Fruit fly (Drosophila melanogaster) whole organism, wandering third instar larva: ENCODE data around the gene cv-c.

Source experiments
- Abd-B ChIP-seq: fragments of >200 bp; optimal IDR thresholded peaks from 2 replicates; lab custom pipeline; 2017; ENCODE audit warnings: missing biosample characterization, missing genetic modification characterization
- CG32264 ChIP-seq: fragments of 200-800 bp; sonication (Bioruptor generic); optimal IDR thresholded peaks from 2 replicates; lab custom pipeline; 2016; ENCODE audit warnings: missing biosample characterization, missing genetic modification characterization
- CG9705 ChIP-seq: fragments of 200-800 bp; sonication (Bioruptor generic); optimal IDR thresholded peaks from 2 replicates; lab custom pipeline; 2018; ENCODE audit warnings: missing biosample characterization, mild to moderate bottlenecking, missing genetic modification characterization
- CrebA ChIP-seq: fragments of 200-800 bp; sonication (Bioruptor generic); optimal IDR thresholded peaks from 2 replicates; lab custom pipeline; 2016; ENCODE audit warnings: missing biosample characterization, mild to moderate bottlenecking, missing genetic modification characterization, borderline replicate concordance
- Dfd ChIP-seq: fragments of >200 bp; optimal IDR thresholded peaks from 2 replicates; lab custom pipeline; 2017; ENCODE audit warnings: missing biosample characterization, missing genetic modification characterization
- Dif ChIP-seq: fragments of 200-275, 200-300 bp; sonication (Bioruptor generic); optimal IDR thresholded peaks from 2 replicates; lab custom pipeline; 2018; ENCODE audit warnings: missing biosample characterization, missing genetic modification characterization; ENCODE audit not compliant: partially characterized antibody
- GATAd ChIP-seq: sonication (Bioruptor generic); optimal IDR thresholded peaks from 2 replicates; lab custom pipeline; 2016; ENCODE audit warnings: missing biosample characterization, missing genetic modification characterization
- HLH106 ChIP-seq: fragments of 200-800 bp; optimal IDR thresholded peaks from 3 replicates; lab custom pipeline; 2019; ENCODE audit warnings: missing biosample characterization, mild to moderate bottlenecking, missing genetic modification characterization, moderate library complexity
- Hnf4 ChIP-seq: fragments of 200-800 bp; sonication (Bioruptor generic); optimal IDR thresholded peaks from 2 replicates; lab custom pipeline; 2016; ENCODE audit warnings: missing biosample characterization, mild to moderate bottlenecking, missing genetic modification characterization
- Hr78 ChIP-seq: fragments of >200 bp; optimal IDR thresholded peaks from 2 replicates; lab custom pipeline; 2017; ENCODE audit warnings: missing biosample characterization, missing genetic modification characterization
- Hr83 ChIP-seq: fragments of 200-300 bp; sonication (Bioruptor generic); optimal IDR thresholded peaks from 2 replicates; lab custom pipeline; 2016; ENCODE audit warnings: missing biosample characterization, mild to moderate bottlenecking, missing genetic modification characterization, moderate library complexity; ENCODE audit not compliant: poor library complexity, severe bottlenecking
- Jra ChIP-seq: sonication (Bioruptor generic); optimal IDR thresholded peaks from 2 replicates; lab custom pipeline; 2016; ENCODE audit warnings: missing biosample characterization, missing genetic modification characterization
- Mio ChIP-seq: sonication (Bioruptor generic); optimal IDR thresholded peaks from 2 replicates; lab custom pipeline; 2016; ENCODE audit warnings: missing biosample characterization, missing genetic modification characterization
- Myc ChIP-seq: fragments of >200 bp; optimal IDR thresholded peaks from 2 replicates; lab custom pipeline; 2017
- N ChIP-seq: fragments of >200 bp; optimal IDR thresholded peaks from 2 replicates; lab custom pipeline; 2018; ENCODE audit warnings: missing biosample characterization, missing external identifiers, missing genetic modification characterization
- OdsH ChIP-seq: fragments of 200-800 bp; sonication (Bioruptor generic); optimal IDR thresholded peaks from 2 replicates; lab custom pipeline; 2016; ENCODE audit warnings: missing biosample characterization, mild to moderate bottlenecking, missing genetic modification characterization
- Rel ChIP-seq, 2 experiments: fragments of 200-800 bp; sonication (Bioruptor generic) in 1 of 2; optimal IDR thresholded peaks; 2 replicates in 1 of 2; 3 replicates in 1 of 2; lab custom pipeline; 2016 to 2019; ENCODE audit warnings: mild to moderate bottlenecking in 2 of 2, missing biosample characterization in 2 of 2, missing genetic modification characterization in 2 of 2, moderate library complexity in 1 of 2
- Sp1 ChIP-seq: fragments of 200-800 bp; sonication (Bioruptor generic); optimal IDR thresholded peaks from 3 replicates; lab custom pipeline; 2019; ENCODE audit warnings: missing biosample characterization, mild to moderate bottlenecking, missing genetic modification characterization, moderate library complexity
- Vsx2 ChIP-seq: fragments of 200-300, 225-300 bp; sonication (Bioruptor generic); optimal IDR thresholded peaks from 2 replicates; lab custom pipeline; 2018; ENCODE audit warnings: missing biosample characterization, missing genetic modification characterization; ENCODE audit not compliant: partially characterized antibody
- br ChIP-seq: fragments of 200-800 bp; sonication (Bioruptor generic); optimal IDR thresholded peaks from 2 replicates; lab custom pipeline; 2016; ENCODE audit warnings: missing biosample characterization, missing genetic modification characterization
- brk ChIP-seq: fragments of 200-800 bp; sonication (Bioruptor generic); optimal IDR thresholded peaks from 2 replicates; lab custom pipeline; 2016; ENCODE audit warnings: missing biosample characterization, mild to moderate bottlenecking, missing genetic modification characterization
- dl ChIP-seq, 2 experiments: fragments of 175-275, 200-275 bp in 1 of 2; fragments of 200-275 bp in 1 of 2; sonication (Bioruptor generic); optimal IDR thresholded peaks; lab custom pipeline; 2018; ENCODE audit warnings: mild to moderate bottlenecking in 2 of 2, missing biosample characterization in 2 of 2, missing genetic modification characterization in 2 of 2, moderate library complexity in 2 of 2; ENCODE audit not compliant: partially characterized antibody in 2 of 2, insufficient read depth in 1 of 2
- dmrt93B ChIP-seq: fragments of 200-800 bp; sonication (Bioruptor generic); optimal IDR thresholded peaks from 2 replicates; lab custom pipeline; 2018; ENCODE audit warnings: missing biosample characterization, mild to moderate bottlenecking, missing genetic modification characterization
- dsf ChIP-seq: sonication (Bioruptor generic); optimal IDR thresholded peaks from 2 replicates; lab custom pipeline; 2016; ENCODE audit warnings: missing biosample characterization, missing genetic modification characterization, borderline replicate concordance
- ey ChIP-seq: fragments of 200-800 bp; sonication (Bioruptor generic); optimal IDR thresholded peaks from 2 replicates; lab custom pipeline; 2016; ENCODE audit warnings: missing biosample characterization, missing genetic modification characterization
- foxo ChIP-seq, 2 experiments: fragments of 200-800 bp; sonication (Bioruptor generic); optimal IDR thresholded peaks; 2 replicates in 1 of 2; 3 replicates in 1 of 2; lab custom pipeline; 2016 to 2017; ENCODE audit warnings: missing biosample characterization in 2 of 2, missing genetic modification characterization in 2 of 2
- fru ChIP-seq: fragments of 200-800 bp; sonication (Bioruptor generic); optimal IDR thresholded peaks from 3 replicates; lab custom pipeline; 2016; ENCODE audit warnings: missing biosample characterization, mild to moderate bottlenecking, missing genetic modification characterization
- h ChIP-seq: fragments of 200-800 bp; sonication (Bioruptor generic); optimal IDR thresholded peaks from 3 replicates; lab custom pipeline; 2016; ENCODE audit warnings: missing biosample characterization, mild to moderate bottlenecking, missing genetic modification characterization
- jim ChIP-seq: fragments of 175-275, 200-325 bp; sonication (Bioruptor generic); optimal IDR thresholded peaks from 2 replicates; lab custom pipeline; 2016; ENCODE audit warnings: missing biosample characterization, mild to moderate bottlenecking, missing genetic modification characterization
- lola ChIP-seq: fragments of >200 bp; optimal IDR thresholded peaks from 2 replicates; lab custom pipeline; 2017; ENCODE audit warnings: missing biosample characterization, missing genetic modification characterization
- pan ChIP-seq: fragments of >200 bp; optimal IDR thresholded peaks from 2 replicates; lab custom pipeline; 2017
- psq ChIP-seq: fragments of 200-800 bp; sonication (Bioruptor generic); optimal IDR thresholded peaks from 3 replicates; lab custom pipeline; 2017; ENCODE audit warnings: missing biosample characterization, mild to moderate bottlenecking, missing genetic modification characterization, moderate library complexity
- rgr ChIP-seq: fragments of 200-800 bp; sonication (Bioruptor generic); optimal IDR thresholded peaks from 3 replicates; lab custom pipeline; 2016; ENCODE audit warnings: missing biosample characterization, mild to moderate bottlenecking, missing genetic modification characterization
- sage ChIP-seq: fragments of 200-800 bp; sonication (Bioruptor generic); optimal IDR thresholded peaks from 2 replicates; lab custom pipeline; 2016; ENCODE audit warnings: missing biosample characterization, mild to moderate bottlenecking, missing genetic modification characterization
- sv ChIP-seq: fragments of 200-800 bp; sonication (Bioruptor generic); optimal IDR thresholded peaks from 3 replicates; lab custom pipeline; 2016; ENCODE audit warnings: missing biosample characterization, missing genetic modification characterization
- tai ChIP-seq: sonication (Bioruptor generic); optimal IDR thresholded peaks from 2 replicates; lab custom pipeline; 2016; ENCODE audit warnings: missing biosample characterization, missing genetic modification characterization
- usp ChIP-seq: fragments of >200 bp; optimal IDR thresholded peaks from 2 replicates; lab custom pipeline; 2017; ENCODE audit warnings: missing biosample characterization, missing genetic modification characterization
- woc ChIP-seq: sonication (Bioruptor generic); optimal IDR thresholded peaks from 2 replicates; lab custom pipeline; 2016; ENCODE audit warnings: missing biosample characterization, mild to moderate bottlenecking, missing genetic modification characterization

cv-c gene

DNA sequence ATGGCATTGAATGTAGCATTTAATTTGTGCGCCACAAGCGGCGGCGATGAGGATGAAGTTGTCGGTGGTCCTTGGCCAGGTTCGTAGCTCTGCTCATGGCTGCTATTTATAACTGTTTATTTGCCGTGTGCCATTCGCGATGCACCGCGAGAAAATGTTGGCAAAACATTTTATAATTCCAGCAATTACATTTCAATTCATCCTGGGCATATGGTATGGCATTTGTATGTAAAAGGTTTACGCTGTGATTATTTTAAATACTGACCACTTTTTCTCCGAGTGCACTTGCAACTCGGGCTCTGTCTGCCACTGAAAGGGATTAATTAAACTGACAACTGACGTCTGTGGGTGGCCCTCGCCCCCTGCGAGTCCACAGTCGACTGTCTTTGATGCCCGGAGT is 124.9 kb downstream of the cv-c start:
- TF ChIP-seq jim (GFP tag; lab: Kevin White, UChicago) (no peak), br (GFP tag; lab: Kevin White, UChicago) (peak; percentile 18), Hnf4 (GFP tag; lab: Kevin White, UChicago) (peak; percentile 2), rgr (peak; percentile 33), foxo (GFP tag; optimal IDR thresholded peaks at IDR 0.05; lab: Kevin White, UChicago) (peak in 1 of 2 experiments; percentile 49), Hr78 (GFP tag; lab: Kevin White, UChicago) (no peak), Hr83 (GFP tag; lab: Kevin White, UChicago) (peak; percentile 10), HLH106 (peak; percentile 44), h (peak; percentile 56), fru (peak; percentile 53), CG9705 (GFP tag; lab: Kevin White, UChicago) (no peak), psq (GFP tag; lab: Kevin White, UChicago) (no peak), Sp1 (GFP tag; lab: Kevin White, UChicago) (peak; percentile 27), CrebA (GFP tag; lab: Kevin White, UChicago) (no peak), dmrt93B (peak; percentile 5), ey (GFP tag; lab: Kevin White, UChicago) (peak; percentile 48), Myc (lab: Kevin White, UChicago) (no peak)

DNA sequence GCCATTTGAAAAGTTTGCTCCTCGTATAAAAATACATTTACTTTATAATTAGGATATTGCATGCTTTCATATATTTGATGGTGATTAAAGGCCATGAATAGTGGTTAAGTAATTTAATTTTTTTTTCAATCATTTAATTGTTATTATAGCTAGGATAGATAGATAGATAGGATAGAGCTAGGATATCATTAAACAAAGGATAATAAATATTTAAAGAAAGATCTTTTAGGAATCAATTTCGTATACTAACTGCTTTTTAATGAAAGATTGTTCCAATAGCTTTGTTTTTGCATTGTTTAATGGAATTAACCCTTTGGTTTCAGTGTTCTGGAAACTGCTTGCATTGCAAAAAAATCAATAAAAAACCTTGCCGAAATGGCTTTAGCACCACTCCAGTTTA is 126.9 kb downstream of the cv-c start:
- no peak for TF ChIP-seq CrebA (GFP tag; lab: Kevin White, UChicago)
- no peak for TF ChIP-seq Mio
- peak; percentile 7 for TF ChIP-seq h
- no peak for TF ChIP-seq usp
- TF ChIP-seq foxo (GFP tag; optimal IDR thresholded peaks at IDR 0.05; lab: Kevin White, UChicago): peak in 1 of 2 experiments; percentile 36
- TF ChIP-seq CG9705 (GFP tag; lab: Kevin White, UChicago): no peak
- TF ChIP-seq brk: no peak
- no peak for TF ChIP-seq rgr
- TF ChIP-seq HLH106: peak; percentile 43
- no peak for TF ChIP-seq lola (GFP tag; lab: Kevin White, UChicago)
- TF ChIP-seq sage (GFP tag; lab: Kevin White, UChicago): no peak
- TF ChIP-seq Myc (lab: Kevin White, UChicago): no peak
- no peak for TF ChIP-seq Sp1 (GFP tag; lab: Kevin White, UChicago)
- no peak for TF ChIP-seq sv (GFP tag; lab: Kevin White, UChicago)

DNA sequence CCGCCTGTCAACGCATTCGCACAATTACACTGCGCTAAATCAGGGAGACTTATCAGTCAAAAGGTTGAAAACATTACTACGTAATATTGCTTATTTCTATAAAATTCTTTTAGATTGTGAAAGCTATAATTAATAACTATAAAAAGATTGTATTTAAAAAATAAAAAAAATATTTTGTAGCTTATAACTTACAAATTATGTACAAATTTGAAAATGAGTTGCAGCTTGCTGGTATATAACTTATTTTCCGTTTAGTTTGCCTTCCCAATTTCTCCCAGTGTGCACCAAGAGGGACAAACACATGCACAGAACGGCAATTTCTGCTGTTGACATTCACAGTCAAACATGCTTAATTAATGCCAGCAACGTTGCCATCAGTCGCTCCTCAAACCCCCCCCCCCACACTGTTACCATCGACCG is 127.8 kb downstream of the cv-c start:
- TF ChIP-seq Hr78 (GFP tag; lab: Kevin White, UChicago) (no peak), Rel (GFP tag; optimal IDR thresholded peaks at IDR 0.05; lab: Kevin White, UChicago) (no peak), Rel (tag; optimal IDR thresholded peaks at IDR 0.05; lab: Kevin White, UChicago) (peak; percentile 57), GATAd (GFP tag; lab: Kevin White, UChicago) (no peak), lola (GFP tag; lab: Kevin White, UChicago) (no peak), tai (no peak), Mio (no peak), dsf (no peak), pan (no peak), Abd-B (GFP tag; lab: Kevin White, UChicago) (no peak), Dfd (GFP tag; lab: Kevin White, UChicago) (peak; percentile 10), N (GFP tag; lab: Kevin White, UChicago) (no peak), HLH106 (peak; percentile 95), Dif (GFP tag; lab: Kevin White, UChicago) (no peak), sv (GFP tag; lab: Kevin White, UChicago) (no peak), CrebA (GFP tag; lab: Kevin White, UChicago) (peak; percentile 12), Sp1 (GFP tag; lab: Kevin White, UChicago) (peak; percentile 85), dl (GFP tag; optimal IDR thresholded peaks at IDR 0.05; lab: Kevin White, UChicago; ENCODE audit: insufficient read depth in 1 of 2, partially characterized antibody in 2 of 2) (no peak), brk (no peak), fru (peak; percentile 74), Vsx2 (no peak), h (peak; percentile 81), CG32264 (no peak), foxo (GFP tag; optimal IDR thresholded peaks at IDR 0.05; lab: Kevin White, UChicago) (peak in 1 of 2 experiments; percentile 84), usp (no peak), Hr83 (GFP tag; lab: Kevin White, UChicago) (peak; percentile 26), psq (GFP tag; lab: Kevin White, UChicago) (peak; percentile 67), rgr (peak; percentile 69), woc (no peak), ey (GFP tag; lab: Kevin White, UChicago) (peak; percentile 14), br (GFP tag; lab: Kevin White, UChicago) (peak; percentile 31), sage (GFP tag; lab: Kevin White, UChicago) (peak; percentile 22), jim (GFP tag; lab: Kevin White, UChicago) (no peak), dmrt93B (peak; percentile 91), CG9705 (GFP tag; lab: Kevin White, UChicago) (peak; percentile 84), Hnf4 (GFP tag; lab: Kevin White, UChicago) (peak; percentile 27), OdsH (GFP tag; lab: Kevin White, UChicago) (peak; percentile 70), Myc (lab: Kevin White, UChicago) (no peak), Jra (GFP tag; lab: Kevin White, UChicago) (no peak)
- TF ChIP-seq, all 38 proteins: peak for 18
